Worm (Caenorhabditis elegans) whole organism, L2 larva: ENCODE data around the gene sel-9.

Experiments
- blmp-1 ChIP-seq: sonication (generic microtip); optimal IDR thresholded peaks from 2 replicates; lab custom pipeline; 2017; ENCODE audit warnings: missing genetic modification characterization, mild to moderate bottlenecking, missing compliant biosample characterization, antibody characterized with exemption, moderate library complexity; ENCODE audit not compliant: insufficient read depth
- fos-1 ChIP-seq: fragments of 150-350 bp; optimal IDR thresholded peaks from 2 replicates; lab custom pipeline; 2014; ENCODE audit warnings: missing biosample characterization, missing genetic modification characterization
- mbf-1 ChIP-seq: sonication (generic microtip); optimal IDR thresholded peaks from 2 replicates; lab custom pipeline; 2017; ENCODE audit warnings: missing biosample characterization, missing genetic modification characterization
- nhr-10 ChIP-seq: sonication (generic microtip); optimal IDR thresholded peaks from 2 replicates; lab custom pipeline; 2017; ENCODE audit warnings: missing biosample characterization, missing genetic modification characterization
- ztf-11 ChIP-seq: sonication (generic microtip); optimal IDR thresholded peaks from 2 replicates; lab custom pipeline; 2017; ENCODE audit warnings: missing biosample characterization, missing genetic modification characterization

DNA sequence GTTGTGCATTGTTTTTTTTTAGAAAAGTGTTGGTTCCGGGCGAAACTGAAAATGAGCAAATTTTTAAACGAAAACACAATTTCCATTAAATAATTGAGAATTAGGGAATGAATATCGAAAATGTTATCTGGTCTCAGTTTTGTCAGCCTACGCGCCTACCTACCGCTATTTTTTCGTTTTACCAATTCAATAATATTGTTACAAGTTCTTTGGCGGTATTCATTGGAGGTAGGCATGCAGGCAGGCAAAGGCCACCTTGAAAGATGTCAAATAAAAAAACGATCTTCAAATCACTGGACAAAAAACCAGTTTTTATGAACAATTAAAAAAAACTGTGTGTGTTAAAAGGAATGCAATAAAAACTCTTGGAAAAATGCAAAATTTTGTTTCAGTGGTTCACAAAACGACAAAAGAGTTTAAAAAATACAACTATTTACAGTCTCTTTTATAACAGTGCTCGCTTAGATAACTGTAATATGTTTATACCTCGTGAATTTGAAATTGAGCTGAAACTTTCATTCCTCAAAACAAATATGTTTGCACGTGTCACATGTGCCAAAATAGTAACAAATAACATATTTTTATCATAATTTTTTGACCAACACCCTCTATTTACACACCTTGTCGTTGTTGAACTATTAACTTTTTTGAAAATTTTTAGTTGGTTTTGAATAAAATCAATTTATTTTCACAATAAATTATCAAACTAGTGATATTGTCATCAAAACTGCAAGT is 2.2 kb upstream of the sel-9 start, which contains the start of gene W02D7.11:
- TF ChIP-seq nhr-10 (tag; lab: Kevin White, UChicago), result no peak
- TF ChIP-seq ztf-11 (tag; lab: Kevin White, UChicago), result no peak
- no peak for TF ChIP-seq mbf-1 (tag; lab: Kevin White, UChicago)
- no peak for TF ChIP-seq fos-1 (tag; lab: Kevin White, UChicago)
- no peak for TF ChIP-seq blmp-1
